Worm (Caenorhabditis elegans): Measurements from ENCODE around the gene cfap-36.

DNA sequence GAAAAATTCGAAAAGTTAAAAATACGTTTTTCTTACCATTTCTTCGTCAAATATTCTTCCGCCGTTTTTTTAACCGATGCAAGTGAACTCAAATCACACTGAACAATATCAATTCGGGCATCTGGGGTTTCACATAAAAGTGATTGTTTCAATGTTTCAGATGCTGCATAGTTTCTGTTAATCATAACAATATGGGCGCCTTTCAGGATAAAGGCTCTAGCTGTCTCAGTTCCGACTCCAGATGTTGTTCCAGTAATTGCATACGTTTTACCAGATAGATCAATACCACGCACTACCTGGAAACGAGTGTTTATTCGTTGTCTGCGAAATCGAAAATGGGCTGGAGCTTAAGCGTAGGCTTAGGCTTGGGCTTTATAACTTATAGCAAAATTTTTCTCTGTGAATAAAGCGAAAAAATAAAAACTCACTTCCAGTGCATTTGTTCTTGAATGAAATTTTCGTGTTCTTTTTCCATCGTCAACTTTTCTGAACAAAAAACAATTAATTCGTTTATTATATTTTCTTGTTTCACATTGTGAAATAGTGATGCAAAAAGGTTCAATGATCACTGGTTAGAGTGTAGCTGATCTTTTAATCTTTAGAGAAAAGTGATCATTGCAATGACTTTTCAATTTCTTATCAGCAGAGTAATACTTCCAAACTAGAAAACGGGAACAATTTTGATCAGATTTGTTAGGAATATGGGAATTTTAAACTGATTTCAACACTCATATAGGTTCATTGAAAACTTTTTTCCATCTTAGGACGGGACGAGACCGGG, 39.6 kb upstream of the cfap-36 start:
- TF ChIP-seq tab-1 (GFP tag; IDR thresholded peaks at IDR 0.05) (no peak), ztf-29 (GFP tag; IDR thresholded peaks at IDR 0.05) (no peak)
